Worm (Caenorhabditis elegans): ENCODE results near the gene str-8.

ce11 chrV:15718562-15718961, 36.3 kb upstream of the str-8 start, which contains the start of gene Y6E2A.5:
- no peak for TF ChIP-seq mdl-1 (tag; optimal IDR thresholded peaks at IDR 0.05)
- TF ChIP-seq nhr-41 (GFP tag; IDR thresholded peaks at IDR 0.05) = no peak
- TF ChIP-seq ceh-28 (tag; optimal IDR thresholded peaks at IDR 0.05) = no peak
- TF ChIP-seq lin-29 (GFP tag; IDR thresholded peaks at IDR 0.05) = no peak
- no peak for TF ChIP-seq nhr-77 (tag; optimal IDR thresholded peaks at IDR 0.05)
- TF ChIP-seq ctbp-1 (GFP tag; IDR thresholded peaks at IDR 0.05) = no peak
- no peak for TF ChIP-seq ZK337.2 (GFP tag; IDR thresholded peaks at IDR 0.05)
- TF ChIP-seq duxl-1 (tag; optimal IDR thresholded peaks at IDR 0.05; ENCODE audit: poor library complexity) = no peak
- TF ChIP-seq daf-12 (tag; optimal IDR thresholded peaks at IDR 0.05) = no peak
- TF ChIP-seq nhr-102 (tag; optimal IDR thresholded peaks at IDR 0.05) = no peak
- no peak for TF ChIP-seq tag-97 (GFP tag; IDR thresholded peaks at IDR 0.05)
- no peak for TF ChIP-seq zag-1 (tag; optimal IDR thresholded peaks at IDR 0.05)
